Fruit fly (Drosophila melanogaster) whole organism, pupa: ENCODE data around the gene MED17.

ENCODE experiments used
- CG13204 ChIP-seq: fragments of 200-800 bp; sonication (Bioruptor generic); optimal IDR thresholded peaks from 2 replicates; lab custom pipeline; 2018; ENCODE audit warnings: missing biosample characterization, mild to moderate bottlenecking, missing genetic modification characterization, moderate library complexity
- CG15710 ChIP-seq: fragments of 200-800 bp; sonication (Bioruptor generic); optimal IDR thresholded peaks from 2 replicates; lab custom pipeline; 2018; ENCODE audit warnings: missing biosample characterization, mild to moderate bottlenecking, missing genetic modification characterization, moderate library complexity
- CG17806 ChIP-seq: fragments of 200-800 bp; sonication (Bioruptor generic); optimal IDR thresholded peaks from 2 replicates; lab custom pipeline; 2018; ENCODE audit warnings: missing biosample characterization, mild to moderate bottlenecking, missing genetic modification characterization, moderate library complexity
- CG32121 ChIP-seq: fragments of 200-800 bp; sonication (Bioruptor generic); IDR thresholded peaks from 2 replicates; pipeline ENCODE4 v1.3.6; 2022; ENCODE audit warnings: missing biosample characterization, missing genetic modification characterization
- CG8301 ChIP-seq: fragments of 200-800 bp; sonication (Bioruptor generic); optimal IDR thresholded peaks from 2 replicates; lab custom pipeline; 2018; ENCODE audit warnings: missing biosample characterization, mild to moderate bottlenecking, missing genetic modification characterization
- Snoo ChIP-seq: fragments of 200-800 bp; sonication (Bioruptor generic); optimal IDR thresholded peaks from 3 replicates; lab custom pipeline; 2017; ENCODE audit warnings: missing biosample characterization, mild to moderate bottlenecking, missing genetic modification characterization, inconsistent platforms

DNA sequence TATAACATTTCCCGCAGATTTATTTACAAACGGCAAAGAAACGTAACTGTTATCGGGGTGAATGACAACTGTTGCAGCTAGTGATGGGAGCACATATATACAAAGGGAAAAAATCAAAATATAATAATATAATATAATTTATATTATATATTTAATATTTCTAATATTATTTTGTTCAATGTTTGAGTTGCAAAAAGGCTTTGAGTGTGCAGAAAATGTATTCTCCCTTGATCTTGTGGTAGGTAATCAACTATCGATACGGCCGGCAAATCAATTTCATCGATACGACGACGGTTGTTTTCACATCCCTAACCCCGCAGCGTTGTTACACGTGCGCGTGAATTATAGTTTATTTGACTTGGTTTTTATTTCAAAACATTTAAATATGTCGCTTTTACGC lies 34.6 kb downstream of the MED17 start, which contains the start of the genes mTerf5 and Non3:
- TF ChIP-seq CG17806 (tag; lab: Kevin White, UChicago) (peak; percentile 37), CG32121 (GFP tag; lab: Robert Waterston, UW) (0 out of 2 replicates have a peak, but pooled peaks have one; percentile 35), CG13204 (GFP tag; lab: Kevin White, UChicago) (no peak), Snoo (peak; percentile 33), CG15710 (tag; lab: Kevin White, UChicago) (peak; percentile 49), CG8301 (no peak)
